Fruit fly (Drosophila melanogaster) whole organism, embryonic: ENCODE measurements around the gene nod.

Experiments
- ATbp ChIP-seq: fragments of 200-800 bp; sonication (Bioruptor generic); optimal IDR thresholded peaks from 2 replicates; lab custom pipeline; 2017; ENCODE audit warnings: missing biosample characterization, mild to moderate bottlenecking, missing genetic modification characterization, missing genetic modification reagents
- Aef1 ChIP-seq: fragments of 200-800 bp; sonication (Bioruptor generic); IDR thresholded peaks from 3 replicates; pipeline ENCODE4 v1.3.6; 2022; ENCODE audit warnings: missing biosample characterization, missing genetic modification characterization
- BtbVII ChIP-seq: fragments of 200-800 bp; sonication (Bioruptor generic); optimal IDR thresholded peaks from 3 replicates; lab custom pipeline; 2017; ENCODE audit warnings: missing biosample characterization, mild to moderate bottlenecking, missing genetic modification characterization
- CG10654 ChIP-seq: fragments of 200-800 bp; sonication (Bioruptor generic); optimal IDR thresholded peaks from 2 replicates; lab custom pipeline; 2016; ENCODE audit warnings: missing biosample characterization, missing genetic modification characterization
- CG14014 ChIP-seq: fragments of 200-800 bp; sonication (Bioruptor generic); IDR thresholded peaks from 2 replicates; pipeline ENCODE4 v1.3.6; 2022; ENCODE audit warnings: missing biosample characterization, missing genetic modification characterization
- CG16779 ChIP-seq: fragments of 200-800 bp; sonication (Bioruptor generic); IDR thresholded peaks from 2 replicates; pipeline ENCODE4 v1.3.6; 2022; ENCODE audit warnings: missing biosample characterization, missing genetic modification characterization
- CG17385 ChIP-seq: fragments of 200-800 bp; sonication (Bioruptor generic); optimal IDR thresholded peaks from 3 replicates; lab custom pipeline; 2018; ENCODE audit warnings: missing biosample characterization, mild to moderate bottlenecking, missing genetic modification characterization
- CG1792 ChIP-seq: fragments of 200-800 bp; sonication (Bioruptor generic); optimal IDR thresholded peaks from 2 replicates; lab custom pipeline; 2016; ENCODE audit warnings: missing biosample characterization, missing genetic modification characterization
- CG1832 ChIP-seq: fragments of 200-800 bp; sonication (Bioruptor generic); optimal IDR thresholded peaks from 2 replicates; lab custom pipeline; 2017; ENCODE audit warnings: missing biosample characterization, mild to moderate bottlenecking, missing genetic modification characterization, inconsistent platforms
- CG3407 ChIP-seq: fragments of 200-800 bp; sonication (Bioruptor generic); optimal IDR thresholded peaks from 2 replicates; lab custom pipeline; 2018; ENCODE audit warnings: missing biosample characterization, mild to moderate bottlenecking, missing genetic modification characterization
- CG34224 ChIP-seq: fragments of 200-800 bp; sonication (Bioruptor generic); IDR thresholded peaks from 3 replicates; pipeline ENCODE4 v1.3.6; 2022; ENCODE audit warnings: missing biosample characterization, missing genetic modification characterization; ENCODE audit not compliant: partially characterized antibody
- CG4328 ChIP-seq: fragments of 200-800 bp; sonication (Bioruptor generic); optimal IDR thresholded peaks from 3 replicates; lab custom pipeline; 2017; ENCODE audit warnings: missing biosample characterization, missing genetic modification reagents, missing genetic modification characterization
- CG4360 ChIP-seq: fragments of 200-800 bp; sonication (Bioruptor generic); IDR thresholded peaks from 2 replicates; pipeline ENCODE4 v1.3.6; 2022; ENCODE audit warnings: missing biosample characterization, missing genetic modification characterization
- CG6765 ChIP-seq: fragments of 200-800 bp; sonication (Bioruptor generic); optimal IDR thresholded peaks from 3 replicates; lab custom pipeline; 2017; ENCODE audit warnings: missing biosample characterization, mild to moderate bottlenecking, missing genetic modification characterization
- CG9932 ChIP-seq: fragments of 200-800 bp; sonication (Bioruptor generic); IDR thresholded peaks from 2 replicates; pipeline ENCODE4 v1.3.6; 2022; ENCODE audit warnings: missing biosample characterization, missing genetic modification characterization
- CHES-1-like ChIP-seq: fragments of 200-800 bp; sonication (Bioruptor generic); optimal IDR thresholded peaks from 2 replicates; lab custom pipeline; 2016; ENCODE audit warnings: missing biosample characterization, missing genetic modification characterization
- Chrac-16 ChIP-seq: fragments of 200-800 bp; sonication (Bioruptor generic); optimal IDR thresholded peaks from 3 replicates; lab custom pipeline; 2016; ENCODE audit warnings: missing biosample characterization, missing genetic modification characterization
- Hey ChIP-seq: fragments of 200-800 bp; sonication (Bioruptor generic); optimal IDR thresholded peaks from 3 replicates; lab custom pipeline; 2018; ENCODE audit warnings: missing biosample characterization, mild to moderate bottlenecking, missing genetic modification characterization
- Hr78 ChIP-seq, 2 experiments: fragments of 200-800 bp in 1 of 2; fragments of >200 bp in 1 of 2; sonication (Bioruptor generic) in 1 of 2; optimal IDR thresholded peaks; 2 replicates each; lab custom pipeline; 2017 to 2019; ENCODE audit warnings: missing biosample characterization in 2 of 2, missing genetic modification characterization in 2 of 2, mild to moderate bottlenecking in 1 of 2, moderate library complexity in 1 of 2
- Meics ChIP-seq: fragments of 200-800 bp; sonication (Bioruptor generic); optimal IDR thresholded peaks from 2 replicates; lab custom pipeline; 2017; ENCODE audit warnings: missing biosample characterization, mild to moderate bottlenecking, missing genetic modification characterization
- Opbp ChIP-seq: fragments of 200-800 bp; sonication (Bioruptor generic); IDR thresholded peaks from 3 replicates; pipeline ENCODE4 v1.3.6; 2022; ENCODE audit warnings: missing biosample characterization, missing genetic modification characterization; ENCODE audit not compliant: partially characterized antibody
- Sry-δ ChIP-seq: fragments of 200-800 bp; sonication (Bioruptor generic); optimal IDR thresholded peaks from 2 replicates; lab custom pipeline; 2016; ENCODE audit warnings: missing biosample characterization, missing genetic modification characterization
- bbx ChIP-seq: fragments of 200-800 bp; sonication (Bioruptor generic); IDR thresholded peaks from 2 replicates; pipeline ENCODE4 v1.3.6; 2022; ENCODE audit warnings: missing biosample characterization, missing genetic modification characterization; ENCODE audit not compliant: partially characterized antibody
- br ChIP-seq: fragments of >200 bp; optimal IDR thresholded peaks from 2 replicates; lab custom pipeline; 2017
- btn ChIP-seq: fragments of 200-800 bp; sonication (Bioruptor generic); optimal IDR thresholded peaks from 2 replicates; lab custom pipeline; 2016; ENCODE audit warnings: missing biosample characterization, missing genetic modification characterization
- cad ChIP-seq: fragments of >200 bp; optimal IDR thresholded peaks from 2 replicates; lab custom pipeline; 2017; ENCODE audit warnings: missing biosample characterization, missing genetic modification characterization
- cg ChIP-seq: fragments of 200-800 bp; sonication (Bioruptor generic); optimal IDR thresholded peaks from 3 replicates; lab custom pipeline; 2019; ENCODE audit warnings: missing biosample characterization, mild to moderate bottlenecking, missing genetic modification characterization, moderate library complexity
- chinmo ChIP-seq: fragments of 200-800 bp; sonication (Bioruptor generic); IDR thresholded peaks from 4 replicates; pipeline ENCODE4 v1.3.6; 2022; ENCODE audit warnings: missing biosample characterization, missing genetic modification characterization; ENCODE audit not compliant: partially characterized antibody
- crp ChIP-seq, 2 experiments: fragments of 200-800 bp; sonication (Bioruptor generic); optimal IDR thresholded peaks; 2 replicates in 1 of 2; 3 replicates in 1 of 2; lab custom pipeline; 2017; ENCODE audit warnings: missing biosample characterization in 2 of 2, missing genetic modification characterization in 2 of 2, mild to moderate bottlenecking in 1 of 2, moderate library complexity in 1 of 2
- cwo ChIP-seq: fragments of 200-800 bp; sonication (Bioruptor generic); optimal IDR thresholded peaks from 3 replicates; lab custom pipeline; 2017; ENCODE audit warnings: missing biosample characterization, missing genetic modification characterization, mild to moderate bottlenecking, moderate library complexity, missing genetic modification reagents
- dan ChIP-seq: fragments of 200-800 bp; sonication (Bioruptor generic); IDR thresholded peaks from 2 replicates; pipeline ENCODE4 v1.3.6; 2022; ENCODE audit warnings: missing biosample characterization, missing genetic modification characterization
- en ChIP-seq: fragments of 200-800 bp; sonication (Bioruptor generic); optimal IDR thresholded peaks from 2 replicates; lab custom pipeline; 2016; ENCODE audit warnings: missing biosample characterization, missing genetic modification characterization
- lmd ChIP-seq: fragments of 200-800 bp; sonication (Bioruptor generic); IDR thresholded peaks from 2 replicates; pipeline ENCODE4 v1.3.6; 2022; ENCODE audit warnings: missing biosample characterization, missing genetic modification characterization
- repo ChIP-seq: fragments of 200-800 bp; sonication (Bioruptor generic); optimal IDR thresholded peaks from 2 replicates; lab custom pipeline; 2016; ENCODE audit warnings: missing biosample characterization, missing genetic modification characterization
- sima ChIP-seq: fragments of 200-800 bp; sonication (Bioruptor generic); optimal IDR thresholded peaks from 2 replicates; lab custom pipeline; 2016; ENCODE audit warnings: missing biosample characterization, missing genetic modification characterization
- sug ChIP-seq: fragments of 200-800 bp; optimal IDR thresholded peaks from 2 replicates; lab custom pipeline; 2019; ENCODE audit warnings: missing biosample characterization, mild to moderate bottlenecking, missing genetic modification characterization, moderate library complexity
- vnd ChIP-seq: fragments of 200-800 bp; sonication (Bioruptor generic); IDR thresholded peaks from 3 replicates; pipeline ENCODE4 v1.3.6; 2022; ENCODE audit warnings: missing biosample characterization, missing genetic modification characterization; ENCODE audit not compliant: partially characterized antibody
- wek ChIP-seq: fragments of 200-800 bp; sonication (Bioruptor generic); optimal IDR thresholded peaks from 3 replicates; lab custom pipeline; 2018; ENCODE audit warnings: missing biosample characterization, mild to moderate bottlenecking, missing genetic modification characterization, moderate library complexity

Gene nod

DNA sequence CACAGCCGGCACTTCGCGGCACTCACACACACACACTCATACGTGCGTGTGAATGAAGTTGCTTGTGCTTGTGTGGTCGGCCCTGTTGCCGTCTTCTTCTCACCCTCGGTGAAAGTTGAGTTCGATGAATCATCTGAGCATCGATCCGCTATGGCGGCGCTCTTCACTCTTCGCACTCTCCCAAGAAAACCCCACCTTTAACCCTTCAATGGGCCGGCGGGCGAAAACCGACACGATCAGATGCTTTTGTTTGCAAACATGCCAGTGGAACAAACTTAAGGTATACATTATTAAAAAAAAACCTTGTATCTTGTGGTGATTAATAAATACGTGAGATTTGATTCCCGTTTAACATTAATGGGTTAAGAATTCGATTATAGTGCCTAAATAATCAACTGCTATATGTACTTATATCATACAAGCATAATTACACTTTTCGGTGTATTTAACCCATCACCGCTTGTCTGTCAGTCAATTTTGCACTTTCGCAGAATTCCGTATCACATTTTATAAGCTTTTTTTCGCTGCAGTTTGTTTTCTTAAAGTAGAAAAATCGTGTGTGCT, 20.3 kb downstream of the nod start (continued):
- TF ChIP-seq lmd (GFP tag; lab: Robert Waterston, UW) (0 out of 2 replicates have a peak, but pooled peaks have one; percentile 12), dan (no peak), CG16779 (GFP tag; lab: Robert Waterston, UW) (no peak), vnd (GFP tag; lab: Robert Waterston, UW) (no peak), Sry-δ (no peak), Chrac-16 (no peak), cwo (GFP tag; lab: Kevin White, UChicago) (no peak), Hey (tag; lab: Kevin White, UChicago) (no peak), CG10654 (GFP tag; lab: Kevin White, UChicago) (no peak), en (GFP tag; lab: Kevin White, UChicago) (no peak), Hr78 (GFP tag; optimal IDR thresholded peaks at IDR 0.05; lab: Kevin White, UChicago) (no peak), CG1832 (peak; percentile 65), bbx (0 out of 2 replicates have a peak, but pooled peaks have one; percentile 38), br (no peak), Meics (GFP tag; lab: Kevin White, UChicago) (no peak), cad (GFP tag; lab: Kevin White, UChicago) (no peak), CG34224 (no peak), CG9932 (GFP tag; lab: Robert Waterston, UW) (peak; percentile 28; the same call in 1 of the 2 replicates), CG4328 (GFP tag; lab: Kevin White, UChicago) (no peak), CHES-1-like (GFP tag; lab: Kevin White, UChicago) (peak; percentile 15), sima (no peak), wek (GFP tag; lab: Kevin White, UChicago) (no peak), cg (GFP tag; lab: Kevin White, UChicago) (peak; percentile 81), CG1792 (GFP tag; lab: Kevin White, UChicago) (no peak), BtbVII (no peak)

DNA sequence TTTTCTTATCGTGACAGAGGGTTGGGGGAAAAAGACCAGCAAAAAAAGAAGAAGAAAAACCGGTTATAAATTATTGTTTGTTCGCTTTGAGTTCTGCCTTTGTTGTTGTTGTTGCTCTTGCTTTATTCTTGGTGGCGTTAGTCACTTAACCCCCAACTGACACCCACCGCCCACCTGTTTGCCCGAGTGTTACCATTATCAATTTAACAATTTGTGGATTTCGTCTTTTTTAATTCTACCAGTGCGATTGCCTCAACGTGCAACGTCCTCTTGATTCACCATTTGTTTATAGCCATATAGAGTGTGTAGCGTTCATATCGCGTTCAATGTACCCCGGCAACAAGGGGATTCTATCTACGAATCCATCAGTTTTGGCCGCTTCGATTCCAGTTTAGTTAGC, 20.8 kb downstream of the nod start:
- TF ChIP-seq btn (GFP tag; lab: Kevin White, UChicago) (no peak), CG4360 (GFP tag; lab: Robert Waterston, UW) (peak; percentile 70), Opbp (GFP tag; lab: Robert Waterston, UW) (no peak), chinmo (GFP tag; lab: Robert Waterston, UW) (0 out of 4 replicates have a peak, but pooled peaks have one; percentile 23), ATbp (GFP tag; lab: Kevin White, UChicago) (no peak), Aef1 (GFP tag; lab: Robert Waterston, UW) (no peak), CG34224 (0 out of 3 replicates have a peak, but pooled peaks have one; percentile 13), sug (tag; lab: Kevin White, UChicago) (peak; percentile 40), CG17385 (GFP tag; lab: Kevin White, UChicago) (peak; percentile 78)

DNA sequence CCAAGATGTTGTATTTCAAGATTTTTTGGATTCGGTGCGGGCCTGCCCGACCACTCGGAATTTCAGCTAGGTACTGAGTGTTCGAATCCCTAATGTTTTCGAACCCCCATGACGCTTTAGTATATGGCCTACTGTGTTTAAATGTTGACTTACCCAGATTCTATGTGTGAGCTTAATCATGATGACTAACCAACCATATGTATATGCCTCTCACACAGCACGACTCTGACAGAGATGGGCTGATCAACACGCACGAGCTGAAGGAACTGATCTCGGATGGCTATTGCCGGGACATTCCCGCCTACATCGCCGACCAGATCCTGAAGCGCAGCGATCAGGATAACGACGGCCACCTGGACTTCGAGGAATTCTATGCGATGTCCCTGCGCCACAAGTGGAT, 23.5 kb downstream of the nod start, which contains the start of gene CG2533:
Gene CG2533 (minus strand): TSS at position 101 of the 400 bp plus-strand sequence.
- TF ChIP-seq CG6765 (GFP tag; lab: Kevin White, UChicago) (no peak), crp (GFP tag; optimal IDR thresholded peaks at IDR 0.05; lab: Kevin White, UChicago) (no peak), CG3407 (no peak), repo (no peak), CG14014 (GFP tag; lab: Robert Waterston, UW) (no peak)
